Fruit fly (Drosophila melanogaster): ENCODE results near the gene CG44838.

DNA sequence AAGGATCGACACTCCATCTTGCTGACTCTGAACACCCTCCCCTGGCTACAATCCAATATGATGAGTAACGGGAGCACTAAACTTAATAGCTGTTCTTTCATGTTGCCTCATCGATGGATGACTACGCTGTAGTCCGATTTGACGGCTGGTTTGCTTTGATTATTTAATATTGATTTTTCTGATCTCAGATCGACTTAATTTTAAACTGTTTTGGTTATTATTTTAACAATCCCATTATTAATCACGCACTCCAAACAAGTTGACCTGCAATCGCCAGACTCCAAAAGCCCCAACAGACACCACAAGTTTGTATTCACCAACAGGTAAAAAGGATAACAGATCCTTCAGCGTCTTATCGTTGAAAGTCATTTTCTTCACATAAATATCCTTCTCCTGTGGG lies 51.7 kb downstream of the CG44838 start, which contains the start of gene CG33703:
- TF ChIP-seq ttk (optimal IDR thresholded peaks at IDR 0.05) = no peak
- no peak for TF ChIP-seq h (optimal IDR thresholded peaks at IDR 0.05)
- no peak for TF ChIP-seq Sin3A (optimal IDR thresholded peaks at IDR 0.05)
